Worm (Caenorhabditis elegans) whole organism, early embryonic: ENCODE measurements around the gene pgph-3.

ENCODE experiments used
- ama-1 ChIP-seq: fragments of 150-350 bp; optimal IDR thresholded peaks from 2 replicates; lab custom pipeline; 2014
- flt-1 ChIP-seq: fragments of 200-800 bp; sonication (Bioruptor generic); IDR thresholded peaks from 2 replicates; pipeline ENCODE4 v1.3.6; 2022; ENCODE audit warnings: missing genetic modification characterization, missing compliant biosample characterization
- hnd-1 ChIP-seq: sonication (generic microtip); optimal IDR thresholded peaks from 2 replicates; lab custom pipeline; 2016; ENCODE audit warnings: missing genetic modification characterization, missing compliant biosample characterization
- pes-1 ChIP-seq: fragments of 200-800 bp; sonication (Bioruptor generic); IDR thresholded peaks from 2 replicates; pipeline ENCODE4 v1.3.6; 2022; ENCODE audit warnings: missing genetic modification reagents, missing genetic modification characterization, missing compliant biosample characterization
- tbx-11 ChIP-seq: fragments of 200-800 bp; sonication (Bioruptor generic); IDR thresholded peaks from 2 replicates; pipeline ENCODE4 v1.3.6; 2022; ENCODE audit warnings: missing genetic modification characterization, missing compliant biosample characterization
- tra-4 ChIP-seq: sonication (generic microtip); optimal IDR thresholded peaks from 2 replicates; lab custom pipeline; 2017; ENCODE audit warnings: missing genetic modification characterization, missing compliant biosample characterization

DNA sequence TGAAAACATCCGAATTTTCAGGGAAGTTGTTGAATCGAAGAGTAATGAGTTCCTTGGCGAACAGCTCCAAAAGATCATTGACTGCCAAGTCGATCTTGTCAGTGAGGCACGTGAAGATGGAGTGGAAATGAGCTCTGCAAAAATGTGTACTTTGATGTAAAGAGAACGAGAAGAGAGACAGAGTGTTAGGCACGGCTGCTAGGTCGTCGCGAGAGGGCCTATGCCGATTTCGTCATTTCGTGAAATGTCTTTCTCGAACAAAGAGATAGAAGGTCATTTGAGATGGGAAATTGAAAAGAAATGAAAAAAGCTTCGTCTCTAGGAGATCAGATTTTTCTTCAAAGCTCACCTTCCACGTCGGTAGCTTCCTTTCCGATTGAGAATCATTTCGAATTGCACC, 16.3 kb upstream of the pgph-3 start:
- no peak for TF ChIP-seq pes-1 (GFP tag; lab: Robert Waterston, UW)
- TF ChIP-seq flt-1 (GFP tag; lab: Robert Waterston, UW), result no peak
- TF ChIP-seq ama-1 (lab: Kevin White, UChicago), result no peak
- TF ChIP-seq tra-4 (tag; lab: Kevin White, UChicago), result no peak
- no peak for TF ChIP-seq tbx-11
- TF ChIP-seq hnd-1 (tag; lab: Kevin White, UChicago), result no peak
